Worm (Caenorhabditis elegans) whole organism, L1 larva: Measurements from ENCODE around the gene ifd-1.

Source experiments
- aha-1 ChIP-seq: fragments of 150-350 bp; optimal IDR thresholded peaks from 2 replicates; lab custom pipeline; 2014; ENCODE audit warnings: missing biosample characterization, missing genetic modification characterization
- ama-1 ChIP-seq: fragments of 150-350 bp; optimal IDR thresholded peaks from 2 replicates; lab custom pipeline; 2014
- blmp-1 ChIP-seq: fragments of 150-350 bp; optimal IDR thresholded peaks from 2 replicates; lab custom pipeline; 2014; ENCODE audit warnings: missing biosample characterization, missing genetic modification characterization
- dpl-1 ChIP-seq, 3 experiments: fragments of 150-350 bp in 2 of 3; sonication (generic microtip) in 1 of 3; optimal IDR thresholded peaks; 2 replicates each; lab custom pipeline; 2014 to 2017; ENCODE audit warnings: missing biosample characterization in 3 of 3, missing genetic modification characterization in 3 of 3, missing genetic modification reagents in 3 of 3
- egl-13 ChIP-seq: sonication (generic microtip); optimal IDR thresholded peaks from 2 replicates; lab custom pipeline; 2016; ENCODE audit warnings: missing genotype, missing genetic modification reagents, missing genetic modification characterization, missing compliant biosample characterization
- elt-3 ChIP-seq, 6 experiments: fragments of 150-350 bp in 1 of 6; sonication (generic microtip); optimal IDR thresholded peaks; 2 replicates each; lab custom pipeline; 2017 to 2018; ENCODE audit warnings: missing biosample characterization in 6 of 6, missing genetic modification characterization in 6 of 6, inconsistent platforms in 1 of 6
- grh-1 ChIP-seq: fragments of 200-800 bp; sonication (Bioruptor generic); IDR thresholded peaks from 2 replicates; pipeline ENCODE4 v1.3.6; 2022; ENCODE audit warnings: missing genetic modification reagents, missing genetic modification characterization, missing compliant biosample characterization
- lin-39 ChIP-seq: fragments of 150-350 bp; optimal IDR thresholded peaks from 2 replicates; lab custom pipeline; 2014; ENCODE audit warnings: missing biosample characterization, missing genetic modification reagents, missing genetic modification characterization
- mef-2 ChIP-seq: fragments of 150-350 bp; optimal IDR thresholded peaks from 2 replicates; lab custom pipeline; 2014; ENCODE audit warnings: missing biosample characterization, missing genetic modification characterization
- nhr-12 ChIP-seq: sonication (generic microtip); optimal IDR thresholded peaks from 2 replicates; lab custom pipeline; 2017; ENCODE audit warnings: missing biosample characterization, missing genetic modification characterization
- nhr-28 ChIP-seq: fragments of 150-350 bp; optimal IDR thresholded peaks from 2 replicates; lab custom pipeline; 2014; ENCODE audit warnings: missing biosample characterization, missing genetic modification characterization
- nhr-84 ChIP-seq: sonication (generic microtip); optimal IDR thresholded peaks from 2 replicates; lab custom pipeline; 2017; ENCODE audit warnings: missing biosample characterization, missing genetic modification characterization
- snpc-4 ChIP-seq: fragments of 150-350 bp; optimal IDR thresholded peaks from 2 replicates; lab custom pipeline; 2014; ENCODE audit warnings: missing biosample characterization, missing genetic modification characterization
- unc-86 ChIP-seq: sonication (generic microtip); optimal IDR thresholded peaks from 2 replicates; lab custom pipeline; 2016; ENCODE audit warnings: missing genetic modification characterization, missing compliant biosample characterization

DNA sequence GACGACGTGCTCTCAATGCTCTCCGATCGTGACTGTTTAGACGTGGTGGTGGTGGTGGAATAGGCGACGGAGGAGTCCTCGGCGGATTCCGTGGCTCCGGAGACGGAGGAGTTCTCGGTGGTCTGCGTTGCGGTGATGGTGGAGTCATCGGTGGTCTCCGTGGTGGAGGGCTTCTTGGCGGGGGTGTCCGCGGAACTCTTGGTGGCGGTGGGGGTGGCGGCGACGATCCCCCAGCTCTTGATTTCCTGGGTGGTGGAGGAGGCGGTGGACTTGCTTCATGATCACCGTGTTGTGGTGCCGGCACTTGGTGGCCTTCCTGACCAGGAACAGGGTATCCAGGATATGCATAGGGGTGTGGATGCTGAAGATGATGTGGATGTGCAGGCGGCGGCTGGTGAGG is 18.8 kb downstream of the ifd-1 start:
- TF ChIP-seq lin-39 = no peak
- no peak for TF ChIP-seq blmp-1 (tag; lab: Kevin White, UChicago)
- TF ChIP-seq egl-13 = no peak
- no peak for TF ChIP-seq dpl-1 (GFP tag; optimal IDR thresholded peaks at IDR 0.05; lab: Kevin White, UChicago)
- no peak for TF ChIP-seq mef-2 (tag; lab: Kevin White, UChicago)
- no peak for TF ChIP-seq nhr-12
- no peak for TF ChIP-seq snpc-4
- no peak for TF ChIP-seq aha-1 (tag; lab: Kevin White, UChicago)
- TF ChIP-seq elt-3 (tag; optimal IDR thresholded peaks at IDR 0.05; lab: Kevin White, UChicago) = no peak
- no peak for TF ChIP-seq unc-86 (tag; lab: Kevin White, UChicago)
- no peak for TF ChIP-seq nhr-28 (tag; lab: Kevin White, UChicago)
- no peak for TF ChIP-seq nhr-84 (tag; lab: Kevin White, UChicago)
- no peak for TF ChIP-seq grh-1
- no peak for TF ChIP-seq ama-1 (lab: Kevin White, UChicago)
